Fruit fly (Drosophila melanogaster) whole organism, pupa: Measurements from ENCODE around the gene CG8117.

Experiments
- CG12605 ChIP-seq: fragments of 200-800 bp; sonication (Bioruptor generic); IDR thresholded peaks from 2 replicates; pipeline ENCODE4 v1.3.6; 2022; ENCODE audit warnings: missing biosample characterization, missing genetic modification characterization
- CG17806 ChIP-seq: fragments of 200-800 bp; sonication (Bioruptor generic); optimal IDR thresholded peaks from 2 replicates; lab custom pipeline; 2018; ENCODE audit warnings: missing biosample characterization, mild to moderate bottlenecking, missing genetic modification characterization, moderate library complexity
- CG8159 ChIP-seq: fragments of 200-800 bp; sonication (Bioruptor generic); optimal IDR thresholded peaks from 3 replicates; lab custom pipeline; 2018; ENCODE audit warnings: missing biosample characterization, mild to moderate bottlenecking, missing genetic modification characterization, moderate library complexity
- CG8301 ChIP-seq: fragments of 200-800 bp; sonication (Bioruptor generic); optimal IDR thresholded peaks from 2 replicates; lab custom pipeline; 2018; ENCODE audit warnings: missing biosample characterization, mild to moderate bottlenecking, missing genetic modification characterization
- CG9948 ChIP-seq: fragments of 200-800 bp; sonication (Bioruptor generic); optimal IDR thresholded peaks from 2 replicates; lab custom pipeline; 2018; ENCODE audit warnings: missing biosample characterization, mild to moderate bottlenecking, missing genetic modification characterization, moderate library complexity
- D1 ChIP-seq: fragments of 200-800 bp; sonication (Bioruptor generic); optimal IDR thresholded peaks from 2 replicates; lab custom pipeline; 2018; ENCODE audit warnings: missing biosample characterization, mild to moderate bottlenecking, missing genetic modification characterization, moderate library complexity
- Ets98B ChIP-seq: fragments of 200-800 bp; sonication (Bioruptor generic); IDR thresholded peaks from 2 replicates; pipeline ENCODE4 v1.3.6; 2022; ENCODE audit warnings: missing biosample characterization, missing genetic modification characterization
- rn ChIP-seq: fragments of 200-800 bp; sonication (Bioruptor generic); IDR thresholded peaks from 2 replicates; pipeline ENCODE4 v1.3.6; 2022; ENCODE audit warnings: missing biosample characterization, missing genetic modification characterization

- TF ChIP-seq CG8159 (tag; lab: Kevin White, UChicago) (no peak), D1 (no peak), Ets98B (GFP tag; lab: Robert Waterston, UW) (no peak), CG17806 (no peak), rn (GFP tag; lab: Robert Waterston, UW) (no peak), CG9948 (tag; lab: Kevin White, UChicago) (no peak), CG8301 (tag; lab: Kevin White, UChicago) (no peak), CG12605 (GFP tag; lab: Robert Waterston, UW) (no peak)
Measured at dm6 chrX:15684419-15684818, 40.4 kb downstream of the CG8117 start.
